In genomic region chrIV:3819278-3819777, ce11 we compare ENCODE assay signal across 5 worm cellular contexts.
TF ChIP-seq lines count a peak whose summit lies in the region.

TSS of gene bris-1 (minus strand) at chrIV:3819328.

TF ChIP-seq in whole organism, L1 larva, 84 proteins besides CTCF, POLR2A, EP300 and RAD21:
- no peak for TF ChIP-seq ama-1 (optimal IDR thresholded peaks at IDR 0.05; lab: Kevin White, UChicago)
- TF ChIP-seq elt-2 (tag; optimal IDR thresholded peaks at IDR 0.05; lab: Kevin White, UChicago) = peak; percentile 80
- TF ChIP-seq tbx-2 (tag; optimal IDR thresholded peaks at IDR 0.05; lab: Kevin White, UChicago) = no peak
- no peak for TF ChIP-seq fkh-10 (GFP tag; optimal IDR thresholded peaks at IDR 0.05; lab: Kevin White, UChicago)
- peak; percentile 12 for TF ChIP-seq nhr-85 (tag; lab: Kevin White, UChicago)

TF ChIP-seq in whole organism, L2 larva, 48 proteins besides CTCF, POLR2A, EP300 and RAD21:
- TF ChIP-seq gmeb-1 (tag; optimal IDR thresholded peaks at IDR 0.05; lab: Kevin White, UChicago) (peak; percentile 14), fos-1 (tag; optimal IDR thresholded peaks at IDR 0.05; lab: Kevin White, UChicago) (peak; percentile 95), unc-62 (GFP tag; optimal IDR thresholded peaks at IDR 0.05; lab: Kevin White, UChicago) (no peak), zag-1 (tag; optimal IDR thresholded peaks at IDR 0.05; lab: Kevin White, UChicago) (no peak), mbf-1 (tag; optimal IDR thresholded peaks at IDR 0.05; lab: Kevin White, UChicago) (no peak), nhr-10 (tag; optimal IDR thresholded peaks at IDR 0.05; lab: Kevin White, UChicago) (no peak), elt-1 (tag; optimal IDR thresholded peaks at IDR 0.05; lab: Kevin White, UChicago) (no peak), lin-39 (tag; optimal IDR thresholded peaks at IDR 0.05; lab: Kevin White, UChicago) (no peak), aly-2 (tag; optimal IDR thresholded peaks at IDR 0.05; lab: Kevin White, UChicago) (no peak), nhr-21 (tag; optimal IDR thresholded peaks at IDR 0.05; lab: Kevin White, UChicago) (no peak), sma-3 (GFP tag; optimal IDR thresholded peaks at IDR 0.05; lab: Kevin White, UChicago) (no peak), blmp-1 (tag; optimal IDR thresholded peaks at IDR 0.05; lab: Kevin White, UChicago; ENCODE audit: insufficient read depth) (no peak)

TF ChIP-seq in whole organism, L3 larva, 47 proteins besides CTCF, POLR2A, EP300 and RAD21:
- TF ChIP-seq nhr-12 (tag; optimal IDR thresholded peaks at IDR 0.05; lab: Kevin White, UChicago) (no peak), ceh-28 (tag; optimal IDR thresholded peaks at IDR 0.05; lab: Kevin White, UChicago) (peak; percentile 2), elt-2 (tag; optimal IDR thresholded peaks at IDR 0.05; lab: Kevin White, UChicago) (peak; percentile 81), pqm-1 (tag; optimal IDR thresholded peaks at IDR 0.05; lab: Kevin White, UChicago) (peak; percentile 8), eor-1 (tag; optimal IDR thresholded peaks at IDR 0.05; lab: Kevin White, UChicago) (no peak)

TF ChIP-seq in whole organism, L4 larva, 104 proteins besides CTCF, POLR2A, EP300 and RAD21:
- TF ChIP-seq dmd-6 (GFP tag; IDR thresholded peaks at IDR 0.05; lab: Robert Waterston, UW) (peak; percentile 70), dve-1 (tag; optimal IDR thresholded peaks at IDR 0.05; lab: Kevin White, UChicago; ENCODE audit: insufficient read depth) (peak; percentile 25), pqm-1 (tag; optimal IDR thresholded peaks at IDR 0.05; lab: Kevin White, UChicago) (peak; percentile 92), aha-1 (tag; lab: Kevin White, UChicago) (peak; percentile 23), duxl-1 (tag; optimal IDR thresholded peaks at IDR 0.05; lab: Kevin White, UChicago; ENCODE audit: poor library complexity) (no peak), daf-16 (GFP tag; optimal IDR thresholded peaks at IDR 0.05; lab: Kevin White, UChicago) (no peak), daf-16 (tag; optimal IDR thresholded peaks at IDR 0.05; lab: Kevin White, UChicago) (peak; percentile 43), hmg-1.1 (GFP tag; IDR thresholded peaks at IDR 0.05; lab: Robert Waterston, UW) (no peak), hlh-11 (tag; optimal IDR thresholded peaks at IDR 0.05; lab: Kevin White, UChicago) (peak; percentile 39), php-3 (GFP tag; IDR thresholded peaks at IDR 0.05; lab: Robert Waterston, UW) (0 out of 2 replicates have a peak, but pooled peaks have one; percentile 19), hlh-30 (tag; optimal IDR thresholded peaks at IDR 0.05; lab: Kevin White, UChicago; ENCODE audit: insufficient read depth) (no peak), F44E2.7 (GFP tag; IDR thresholded peaks at IDR 0.05; lab: Robert Waterston, UW) (no peak), unc-62 (GFP tag; optimal IDR thresholded peaks at IDR 0.05 in 1 of 2; lab: Kevin White, UChicago) (peak in 1 of 2 experiments; percentile 17), unc-62 (tag; optimal IDR thresholded peaks at IDR 0.05; lab: Kevin White, UChicago) (no peak), nhr-77 (tag; optimal IDR thresholded peaks at IDR 0.05; lab: Kevin White, UChicago) (peak; percentile 7), nhr-28 (tag; optimal IDR thresholded peaks at IDR 0.05; lab: Kevin White, UChicago) (peak; percentile 61)

TF ChIP-seq in whole organism, young adult, 124 proteins besides CTCF, POLR2A, EP300 and RAD21:
- TF ChIP-seq Y67H2A.10 (GFP tag; conservative IDR thresholded peaks at IDR 0.05; lab: Robert Waterston, UW) (no peak), D2030.7 (GFP tag; IDR thresholded peaks at IDR 0.05; lab: Robert Waterston, UW) (no peak), mxl-1 (tag; optimal IDR thresholded peaks at IDR 0.05; lab: Kevin White, UChicago) (no peak), egl-18 (GFP tag; IDR thresholded peaks at IDR 0.05; lab: Robert Waterston, UW) (no peak), fkh-3 (tag; optimal IDR thresholded peaks at IDR 0.05; lab: Kevin White, UChicago) (no peak), ztf-28 (GFP tag; IDR thresholded peaks at IDR 0.05; lab: Robert Waterston, UW) (no peak), nhr-80 (tag; optimal IDR thresholded peaks at IDR 0.05; lab: Kevin White, UChicago) (peak; percentile 88), let-526 (GFP tag; IDR thresholded peaks at IDR 0.05; lab: Robert Waterston, UW) (no peak), ceh-58 (GFP tag; IDR thresholded peaks at IDR 0.05; lab: Robert Waterston, UW) (0 out of 2 replicates have a peak, but pooled peaks have one; percentile 14), him-1 (tag; optimal IDR thresholded peaks at IDR 0.05; lab: Kevin White, UChicago) (no peak), egl-44 (GFP tag; IDR thresholded peaks at IDR 0.05; lab: Robert Waterston, UW) (no peak), rcor-1 (GFP tag; IDR thresholded peaks at IDR 0.05; lab: Robert Waterston, UW) (no peak), F37B4.10 (GFP tag; IDR thresholded peaks at IDR 0.05; lab: Robert Waterston, UW) (no peak)
